Fruit fly (Drosophila melanogaster) whole organism, pupa: ENCODE measurements around the gene CG16753.

Experiments
- CG12605 ChIP-seq: fragments of 200-800 bp; sonication (Bioruptor generic); IDR thresholded peaks from 2 replicates; pipeline ENCODE4 v1.3.6; 2022; ENCODE audit warnings: missing biosample characterization, missing genetic modification characterization
- CG14655 ChIP-seq: fragments of 200-800 bp; sonication (Bioruptor generic); optimal IDR thresholded peaks from 3 replicates; lab custom pipeline; 2017; ENCODE audit warnings: mild to moderate bottlenecking, missing biosample characterization, missing genetic modification reagents, missing genetic modification characterization
- CG15710 ChIP-seq: fragments of 200-800 bp; sonication (Bioruptor generic); optimal IDR thresholded peaks from 2 replicates; lab custom pipeline; 2018; ENCODE audit warnings: missing biosample characterization, mild to moderate bottlenecking, missing genetic modification characterization, moderate library complexity
- CG17806 ChIP-seq: fragments of 200-800 bp; sonication (Bioruptor generic); optimal IDR thresholded peaks from 2 replicates; lab custom pipeline; 2018; ENCODE audit warnings: missing biosample characterization, mild to moderate bottlenecking, missing genetic modification characterization, moderate library complexity
- CG8159 ChIP-seq: fragments of 200-800 bp; sonication (Bioruptor generic); optimal IDR thresholded peaks from 3 replicates; lab custom pipeline; 2018; ENCODE audit warnings: missing biosample characterization, mild to moderate bottlenecking, missing genetic modification characterization, moderate library complexity
- CG9948 ChIP-seq: fragments of 200-800 bp; sonication (Bioruptor generic); optimal IDR thresholded peaks from 2 replicates; lab custom pipeline; 2018; ENCODE audit warnings: missing biosample characterization, mild to moderate bottlenecking, missing genetic modification characterization, moderate library complexity
- D1 ChIP-seq: fragments of 200-800 bp; sonication (Bioruptor generic); optimal IDR thresholded peaks from 2 replicates; lab custom pipeline; 2018; ENCODE audit warnings: missing biosample characterization, mild to moderate bottlenecking, missing genetic modification characterization, moderate library complexity
- EcR ChIP-seq: fragments of 200-800 bp; sonication (Bioruptor generic); optimal IDR thresholded peaks from 3 replicates; lab custom pipeline; 2019; ENCODE audit warnings: missing biosample characterization, missing genetic modification characterization, mild to moderate bottlenecking, moderate library complexity, missing genetic modification reagents
- Ets98B ChIP-seq: fragments of 200-800 bp; sonication (Bioruptor generic); IDR thresholded peaks from 2 replicates; pipeline ENCODE4 v1.3.6; 2022; ENCODE audit warnings: missing biosample characterization, missing genetic modification characterization
- Pif1A ChIP-seq: fragments of 200-800 bp; sonication (Bioruptor generic); optimal IDR thresholded peaks from 3 replicates; lab custom pipeline; 2016; ENCODE audit warnings: missing biosample characterization, missing genetic modification characterization
- fd96Ca ChIP-seq: fragments of 200-800 bp; sonication (Bioruptor generic); IDR thresholded peaks from 3 replicates; pipeline ENCODE4 v1.3.6; 2022; ENCODE audit warnings: missing biosample characterization, missing genetic modification characterization

DNA sequence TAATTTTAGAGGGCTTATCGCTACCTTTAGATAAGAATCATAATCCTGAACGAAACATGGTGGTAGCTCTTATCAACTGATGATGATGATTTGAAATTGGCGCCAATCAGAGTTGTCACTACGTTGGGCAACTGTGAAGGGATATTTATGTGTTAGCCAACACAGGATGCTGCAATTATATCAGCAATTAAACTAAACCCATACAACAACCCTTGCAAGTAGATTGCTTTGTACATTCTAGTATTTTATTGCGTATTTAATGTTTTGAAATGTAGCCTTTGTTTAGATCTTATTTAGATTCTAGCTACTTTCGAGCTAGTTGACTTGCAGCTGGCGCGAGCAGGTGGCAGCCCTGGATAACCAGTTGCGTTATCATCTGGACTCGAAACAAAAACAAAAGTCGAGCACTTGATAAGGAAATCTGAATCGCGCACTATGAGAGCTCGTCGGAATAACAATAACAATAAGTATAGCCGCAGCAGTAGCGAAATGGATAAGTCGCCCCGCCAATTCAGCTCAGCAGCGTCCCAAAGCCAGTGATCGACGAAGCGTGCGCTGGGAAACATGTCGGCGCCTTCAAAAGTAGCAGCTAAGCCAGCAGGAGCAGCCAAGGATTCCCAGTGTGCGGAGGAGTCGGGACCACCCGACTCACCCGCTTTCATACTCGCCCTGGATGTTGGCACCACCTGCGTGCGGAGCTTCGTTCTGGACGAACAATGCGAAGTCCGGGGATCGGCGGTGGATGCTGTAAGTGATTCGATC lies 2.6 kb upstream of the CG16753 start, which contains the start of gene CG1271:
- peak; percentile 37 for TF ChIP-seq CG9948 (tag; lab: Kevin White, UChicago)
- TF ChIP-seq EcR (GFP tag; lab: Kevin White, UChicago), result no peak
- peak; percentile 9; the same call in 1 of the 2 replicates for TF ChIP-seq Ets98B (GFP tag; lab: Robert Waterston, UW)
- TF ChIP-seq CG14655 (GFP tag; lab: Kevin White, UChicago), result no peak
- no peak for TF ChIP-seq Pif1A (GFP tag; lab: Kevin White, UChicago)
- no peak for TF ChIP-seq D1 (tag; lab: Kevin White, UChicago)
- peak; percentile 65 for TF ChIP-seq CG8159
- peak; percentile 73 for TF ChIP-seq CG15710 (tag; lab: Kevin White, UChicago)
- 0 out of 3 replicates have a peak, but pooled peaks have one; percentile 5 for TF ChIP-seq fd96Ca (GFP tag; lab: Robert Waterston, UW)
- TF ChIP-seq CG12605 (GFP tag; lab: Robert Waterston, UW), result no peak; the same call in 1 of the 2 replicates
- TF ChIP-seq CG17806 (tag; lab: Kevin White, UChicago), result peak; percentile 39
